Fruit fly (Drosophila melanogaster): ENCODE measurements around the gene CG12025.

The CG12025 gene

DNA sequence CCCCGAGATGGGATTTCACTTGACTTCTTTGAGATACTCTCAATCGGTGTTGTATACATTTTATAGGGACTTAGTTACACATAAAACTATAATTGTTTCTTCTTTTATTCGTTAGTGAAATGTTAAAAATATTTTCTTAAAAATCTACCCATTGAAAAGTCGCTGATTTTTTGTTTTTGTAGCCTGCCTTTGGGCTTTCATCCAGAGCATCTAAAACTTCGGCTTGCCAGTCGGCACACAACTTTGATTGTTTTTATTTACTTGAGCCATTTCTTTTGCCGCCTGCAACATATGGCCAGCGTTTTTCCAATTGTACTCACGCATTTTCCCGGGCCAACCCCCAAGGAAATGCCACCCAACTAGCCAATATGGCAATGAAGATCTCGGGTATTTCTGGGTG is 26.7 kb downstream of the CG12025 start:
- no peak for TF ChIP-seq noc (tag; optimal IDR thresholded peaks at IDR 0.05)

dm6 chr3L:1897709-1898108 is 32.5 kb downstream of the CG12025 start:
- TF ChIP-seq noc (tag; optimal IDR thresholded peaks at IDR 0.05), result no peak

DNA sequence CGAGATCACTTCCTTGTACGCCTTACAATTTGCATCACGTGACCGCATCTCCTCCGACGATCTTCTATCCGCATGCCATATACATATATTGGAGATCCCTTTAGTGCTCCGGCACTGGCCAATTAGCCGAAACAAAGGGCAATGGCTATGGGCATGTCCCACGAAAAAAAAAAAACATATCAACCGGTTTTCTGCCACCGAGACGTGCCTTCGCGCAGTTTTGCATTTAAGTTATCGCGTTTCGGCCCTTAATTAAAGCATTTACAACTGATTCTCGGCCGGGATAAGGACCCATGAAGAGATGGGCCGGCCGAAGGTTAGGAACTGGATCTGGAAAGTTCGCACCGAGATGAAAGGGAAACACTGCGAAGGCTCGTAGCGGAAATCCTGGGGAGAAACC is 34.4 kb downstream of the CG12025 start:
- no peak for TF ChIP-seq noc (tag; optimal IDR thresholded peaks at IDR 0.05)

- no peak for TF ChIP-seq noc (tag; optimal IDR thresholded peaks at IDR 0.05)
Observed at dm6 chr3L:1900633-1901032, 35.4 kb downstream of the CG12025 start.

dm6 chr3L:1904440-1904839 is 39.2 kb downstream of the CG12025 start:
- no peak for TF ChIP-seq noc (tag; optimal IDR thresholded peaks at IDR 0.05)

DNA sequence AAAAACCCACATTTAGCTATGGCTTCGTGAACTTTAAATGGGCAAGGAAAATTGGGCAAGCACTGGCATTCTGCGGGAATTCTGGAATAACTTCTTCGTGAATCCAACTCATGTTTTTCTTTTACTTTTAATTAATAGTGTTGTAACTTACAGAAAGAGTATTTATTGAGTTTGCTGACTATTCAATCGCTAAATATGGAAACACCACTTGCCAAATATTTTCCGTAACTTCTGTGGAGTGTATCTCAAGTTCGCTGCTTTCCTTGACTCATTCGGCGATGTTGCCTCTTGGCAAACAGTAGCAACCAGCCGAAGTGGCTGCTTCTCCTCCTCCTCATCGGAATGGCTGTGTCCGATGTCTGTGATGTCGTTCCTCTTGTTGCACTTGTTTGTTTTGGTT is 40.0 kb downstream of the CG12025 start:
- no peak for TF ChIP-seq noc (tag; optimal IDR thresholded peaks at IDR 0.05)

DNA sequence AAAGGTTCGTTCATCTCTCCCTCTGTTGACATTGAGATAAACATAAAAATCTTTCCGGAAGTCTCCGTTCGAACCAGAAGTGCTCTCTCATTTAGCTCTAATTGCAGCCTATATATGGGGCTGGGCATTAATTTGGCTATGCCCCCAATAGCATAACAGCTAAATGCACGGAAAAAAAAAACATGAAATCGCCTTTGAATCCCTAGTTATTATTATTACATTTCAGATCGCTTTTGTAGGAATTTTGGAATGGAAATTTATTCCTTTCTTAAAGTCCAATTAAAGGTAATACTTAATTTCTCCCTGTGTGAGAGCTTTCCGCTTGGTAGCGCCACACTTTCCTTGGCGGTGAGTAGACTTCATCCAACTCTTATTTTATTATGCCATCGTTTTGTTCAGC is 41.0 kb downstream of the CG12025 start:
- TF ChIP-seq noc (tag; optimal IDR thresholded peaks at IDR 0.05), result no peak

- TF ChIP-seq noc (tag; optimal IDR thresholded peaks at IDR 0.05), result no peak
Observed at dm6 chr3L:1909000-1909399, 43.8 kb downstream of the CG12025 start.

DNA sequence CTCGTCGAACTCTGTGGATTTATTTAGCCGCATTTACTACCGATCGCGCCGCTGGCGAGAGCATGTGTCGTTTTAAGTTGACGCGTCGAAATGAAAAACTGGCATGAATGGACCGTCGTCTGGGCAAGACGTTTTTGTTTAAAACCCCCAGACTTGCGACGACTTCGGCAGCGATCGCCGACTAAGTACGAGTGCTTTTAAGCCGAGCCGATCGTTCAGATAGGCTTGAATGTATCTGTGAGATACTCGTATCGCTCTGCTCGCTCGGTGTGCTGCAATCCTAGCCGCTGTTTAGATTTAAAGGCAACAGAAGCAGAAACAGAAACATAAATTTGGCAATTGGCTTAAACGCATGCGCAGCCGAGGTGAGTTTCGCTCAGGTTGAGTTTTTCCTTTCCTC is 44.9 kb downstream of the CG12025 start, which contains the start of gene dsb:
Gene dsb, minus strand, starts transcription at position 91 of the 400 bp plus-strand sequence.
- no peak for TF ChIP-seq noc (tag; optimal IDR thresholded peaks at IDR 0.05)

- no peak for TF ChIP-seq noc (tag; optimal IDR thresholded peaks at IDR 0.05)
Observed at dm6 chr3L:1914668-1915067, 49.4 kb downstream of the CG12025 start.

- no peak for TF ChIP-seq noc (tag; optimal IDR thresholded peaks at IDR 0.05)
Observed at dm6 chr3L:1916617-1917016, 51.4 kb downstream of the CG12025 start.
